Worm (Caenorhabditis elegans) whole organism, mixed stage, embryonic: ENCODE measurements around the gene nspc-15.

Experiments
- M03D4.4 ChIP-seq: sonication (generic microtip); optimal IDR thresholded peaks from 2 replicates; lab custom pipeline; 2017; ENCODE audit warnings: mild to moderate bottlenecking, missing genetic modification characterization, missing compliant biosample characterization
- ceh-39 ChIP-seq: fragments of 150-350 bp; optimal IDR thresholded peaks from 2 replicates; lab custom pipeline; 2014; ENCODE audit warnings: missing biosample characterization, missing genetic modification characterization
- ces-1 ChIP-seq: fragments of 150-350 bp; optimal IDR thresholded peaks from 2 replicates; lab custom pipeline; 2014; ENCODE audit warnings: missing biosample characterization, missing genetic modification reagents, missing genetic modification characterization
- elt-3 ChIP-seq: fragments of 150-350 bp; optimal IDR thresholded peaks from 2 replicates; lab custom pipeline; 2014; ENCODE audit warnings: missing biosample characterization, missing genetic modification characterization
- flh-1 ChIP-seq: fragments of 200-800 bp; sonication (Bioruptor generic); optimal IDR thresholded peaks from 2 replicates; lab custom pipeline; 2018; ENCODE audit warnings: mild to moderate bottlenecking, missing genetic modification characterization, moderate library complexity, missing compliant biosample characterization
- lin-13 ChIP-seq: fragments of 150-350 bp; optimal IDR thresholded peaks from 2 replicates; lab custom pipeline; 2014; ENCODE audit warnings: missing biosample characterization, missing genetic modification characterization
- lsy-2 ChIP-seq: fragments of 150-350 bp; optimal IDR thresholded peaks from 2 replicates; lab custom pipeline; 2014; ENCODE audit warnings: missing biosample characterization, missing genetic modification characterization
- nhr-237 ChIP-seq: fragments of 150-350 bp; optimal IDR thresholded peaks from 2 replicates; lab custom pipeline; 2014; ENCODE audit warnings: missing biosample characterization, missing genetic modification characterization
- nhr-76 ChIP-seq: sonication (generic microtip); optimal IDR thresholded peaks from 2 replicates; lab custom pipeline; 2017; ENCODE audit warnings: missing biosample characterization, missing genetic modification characterization
- pha-4 ChIP-seq: fragments of 150-350 bp; optimal IDR thresholded peaks from 2 replicates; lab custom pipeline; 2018; ENCODE audit warnings: missing biosample characterization, missing genetic modification reagents, missing genetic modification characterization
- snpc-4 ChIP-seq: fragments of 150-350 bp; optimal IDR thresholded peaks from 2 replicates; lab custom pipeline; 2014; ENCODE audit warnings: missing biosample characterization, missing genetic modification characterization
- tbx-8 ChIP-seq: fragments of 200-800 bp; sonication (Bioruptor generic); optimal IDR thresholded peaks from 2 replicates; lab custom pipeline; 2018; ENCODE audit warnings: mild to moderate bottlenecking, missing genetic modification characterization, moderate library complexity, missing compliant biosample characterization
- unc-62 ChIP-seq: fragments of 150-350 bp; optimal IDR thresholded peaks from 2 replicates; lab custom pipeline; 2014; ENCODE audit warnings: missing biosample characterization, missing genetic modification reagents, missing genetic modification characterization

DNA sequence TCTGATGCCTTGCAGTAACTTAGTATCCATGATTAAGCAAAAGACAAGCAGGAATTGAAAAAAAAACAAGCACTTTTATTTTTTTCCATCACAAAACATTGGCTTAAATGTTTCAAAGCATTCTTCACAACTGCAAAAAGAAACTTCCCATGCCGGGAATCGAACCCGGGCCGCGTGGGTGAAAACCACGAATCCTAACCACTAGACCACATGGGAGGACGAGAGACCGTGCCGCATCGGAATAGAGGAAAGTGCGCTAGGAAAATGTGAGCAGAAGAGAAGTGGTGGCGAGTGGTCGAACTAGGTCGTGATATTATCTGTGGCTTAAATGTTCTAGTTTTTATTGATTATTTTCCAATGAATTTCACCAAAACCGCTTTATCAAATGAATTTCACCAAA is 7.0 kb downstream of the nspc-15 start:
- TF ChIP-seq lsy-2 (tag; lab: Kevin White, UChicago) (no peak), snpc-4 (tag; lab: Kevin White, UChicago) (no peak), unc-62 (GFP tag; lab: Kevin White, UChicago) (no peak), lin-13 (tag; lab: Kevin White, UChicago) (no peak), nhr-76 (tag; lab: Kevin White, UChicago) (no peak), nhr-237 (tag; lab: Kevin White, UChicago) (no peak), elt-3 (tag; lab: Kevin White, UChicago) (no peak), flh-1 (GFP tag; lab: Kevin White, UChicago) (no peak), M03D4.4 (peak; percentile 74), pha-4 (tag; lab: Kevin White, UChicago) (no peak), ces-1 (GFP tag; lab: Kevin White, UChicago) (peak; percentile 2), ceh-39 (tag; lab: Kevin White, UChicago) (no peak), tbx-8 (GFP tag; lab: Kevin White, UChicago) (peak; percentile 36)
